Fruit fly (Drosophila melanogaster) whole organism, embryonic: ENCODE results near the gene CG34056.

Source experiments
- B-H1 ChIP-seq: fragments of 200-800 bp; sonication (Bioruptor generic); IDR thresholded peaks from 3 replicates; pipeline ENCODE4 v1.3.6; 2022; ENCODE audit warnings: missing biosample characterization, missing genetic modification characterization
- C15 ChIP-seq: fragments of 200-800 bp; sonication (Bioruptor generic); IDR thresholded peaks from 3 replicates; pipeline ENCODE4 v1.3.6; 2022; ENCODE audit warnings: missing biosample characterization, missing genetic modification characterization
- CG1024 ChIP-seq: fragments of 200-800 bp; sonication (Bioruptor generic); IDR thresholded peaks from 2 replicates; pipeline ENCODE4 v1.3.6; 2022; ENCODE audit warnings: missing biosample characterization, missing genetic modification characterization
- CG10565 ChIP-seq: fragments of 200-800 bp; sonication (Bioruptor generic); optimal IDR thresholded peaks from 3 replicates; lab custom pipeline; 2016; ENCODE audit warnings: missing biosample characterization, mild to moderate bottlenecking, missing genetic modification characterization
- CG11456 ChIP-seq: fragments of 200-800 bp; sonication (Bioruptor generic); IDR thresholded peaks from 3 replicates; pipeline ENCODE4 v1.3.6; 2022; ENCODE audit warnings: missing biosample characterization, missing genetic modification characterization
- CG11723 ChIP-seq: fragments of 200-800 bp; sonication (Bioruptor generic); optimal IDR thresholded peaks from 2 replicates; lab custom pipeline; 2017; ENCODE audit warnings: missing biosample characterization, mild to moderate bottlenecking, missing genetic modification characterization
- CG12104 ChIP-seq: fragments of 200-800 bp; sonication (Bioruptor generic); optimal IDR thresholded peaks from 3 replicates; lab custom pipeline; 2016; ENCODE audit warnings: missing biosample characterization, missing genetic modification characterization
- CG13624 ChIP-seq: fragments of 200-800 bp; sonication (Bioruptor generic); optimal IDR thresholded peaks from 2 replicates; lab custom pipeline; 2016; ENCODE audit warnings: missing biosample characterization, missing genetic modification characterization
- CG13775 ChIP-seq: fragments of 200-800 bp; sonication (Bioruptor generic); optimal IDR thresholded peaks from 3 replicates; lab custom pipeline; 2017; ENCODE audit warnings: missing biosample characterization, mild to moderate bottlenecking, missing genetic modification characterization
- CG14014 ChIP-seq: fragments of 200-800 bp; sonication (Bioruptor generic); IDR thresholded peaks from 2 replicates; pipeline ENCODE4 v1.3.6; 2022; ENCODE audit warnings: missing biosample characterization, missing genetic modification characterization
- CG15073 ChIP-seq: fragments of 200-800 bp; sonication (Bioruptor generic); optimal IDR thresholded peaks from 2 replicates; lab custom pipeline; 2016; ENCODE audit warnings: missing biosample characterization, missing genetic modification characterization
- CG15479 ChIP-seq: fragments of 200-800 bp; sonication (Bioruptor generic); optimal IDR thresholded peaks from 3 replicates; lab custom pipeline; 2019; ENCODE audit warnings: missing biosample characterization, mild to moderate bottlenecking, missing genetic modification characterization, moderate library complexity
- CG3838 ChIP-seq: fragments of 200-800 bp; sonication (Bioruptor generic); optimal IDR thresholded peaks from 3 replicates; lab custom pipeline; 2016; ENCODE audit warnings: missing biosample characterization, missing genetic modification characterization
- CG3995 ChIP-seq: fragments of 200-800 bp; sonication (Bioruptor generic); optimal IDR thresholded peaks from 3 replicates; lab custom pipeline; 2016; ENCODE audit warnings: missing biosample characterization, missing genetic modification characterization
- CG43689 ChIP-seq: fragments of 200-800 bp; sonication (Bioruptor generic); IDR thresholded peaks from 2 replicates; pipeline ENCODE4 v1.3.6; 2022; ENCODE audit warnings: missing biosample characterization, missing genetic modification characterization
- CG4820 ChIP-seq: fragments of 200-800 bp; sonication (Bioruptor generic); optimal IDR thresholded peaks from 3 replicates; lab custom pipeline; 2016; ENCODE audit warnings: missing biosample characterization, missing genetic modification characterization
- CG6175 ChIP-seq: fragments of 200-800 bp; sonication (Bioruptor generic); IDR thresholded peaks from 3 replicates; pipeline ENCODE4 v1.3.6; 2022; ENCODE audit warnings: missing biosample characterization, missing genetic modification characterization
- CG6272 ChIP-seq: fragments of 200-800 bp; sonication (Bioruptor generic); IDR thresholded peaks from 2 replicates; pipeline ENCODE4 v1.3.6; 2022; ENCODE audit warnings: missing biosample characterization, missing genetic modification characterization
- CG7786 ChIP-seq: fragments of 200-800 bp; sonication (Bioruptor generic); optimal IDR thresholded peaks from 2 replicates; lab custom pipeline; 2016; ENCODE audit warnings: missing biosample characterization, missing genetic modification characterization
- CG9437 ChIP-seq: fragments of 200-800 bp; sonication (Bioruptor generic); optimal IDR thresholded peaks from 2 replicates; lab custom pipeline; 2018; ENCODE audit warnings: missing biosample characterization, mild to moderate bottlenecking, missing genetic modification characterization
- CG9932 ChIP-seq: fragments of 200-800 bp; sonication (Bioruptor generic); IDR thresholded peaks from 2 replicates; pipeline ENCODE4 v1.3.6; 2022; ENCODE audit warnings: missing biosample characterization, missing genetic modification characterization
- CHES-1-like ChIP-seq: fragments of 200-800 bp; sonication (Bioruptor generic); optimal IDR thresholded peaks from 2 replicates; lab custom pipeline; 2016; ENCODE audit warnings: missing biosample characterization, missing genetic modification characterization
- D19B ChIP-seq: fragments of 200-800 bp; sonication (Bioruptor generic); optimal IDR thresholded peaks from 2 replicates; lab custom pipeline; 2017; ENCODE audit warnings: missing biosample characterization, mild to moderate bottlenecking, missing genetic modification characterization
- Deaf1 ChIP-seq: fragments of 200-800 bp; optimal IDR thresholded peaks from 3 replicates; lab custom pipeline; 2019; ENCODE audit warnings: missing biosample characterization, mild to moderate bottlenecking, missing genetic modification characterization, moderate library complexity
- Dek ChIP-seq: fragments of 200-800 bp; sonication (Bioruptor generic); optimal IDR thresholded peaks from 3 replicates; lab custom pipeline; 2019; ENCODE audit warnings: missing biosample characterization, mild to moderate bottlenecking, missing genetic modification characterization, moderate library complexity
- Dip2 ChIP-seq: fragments of 200-800 bp; sonication (Bioruptor generic); IDR thresholded peaks from 2 replicates; pipeline ENCODE4 v1.3.6; 2022; ENCODE audit warnings: missing biosample characterization, missing genetic modification characterization
- Hr51 ChIP-seq, 2 experiments: fragments of 200-800 bp; sonication (Bioruptor generic); optimal IDR thresholded peaks; 2 replicates in 1 of 2; 3 replicates in 1 of 2; lab custom pipeline; 2016 to 2018; ENCODE audit warnings: missing biosample characterization in 2 of 2, missing genetic modification characterization in 2 of 2, mild to moderate bottlenecking in 1 of 2, moderate library complexity in 1 of 2
- Lim3 ChIP-seq: fragments of 200-800 bp; sonication (Bioruptor generic); IDR thresholded peaks from 2 replicates; pipeline ENCODE4 v1.3.6; 2022; ENCODE audit warnings: missing biosample characterization, missing genetic modification characterization
- NFAT ChIP-seq: fragments of 200-800 bp; sonication (Bioruptor generic); IDR thresholded peaks from 2 replicates; pipeline ENCODE4 v1.3.6; 2022; ENCODE audit warnings: missing biosample characterization, missing genetic modification characterization
- Rx ChIP-seq: fragments of 200-800 bp; sonication (Bioruptor generic); IDR thresholded peaks from 2 replicates; pipeline ENCODE4 v1.3.6; 2022; ENCODE audit warnings: missing biosample characterization, missing genetic modification characterization
- Xbp1 ChIP-seq: fragments of 200-800 bp; sonication (Bioruptor generic); optimal IDR thresholded peaks from 3 replicates; lab custom pipeline; 2016; ENCODE audit warnings: missing biosample characterization, mild to moderate bottlenecking, missing genetic modification characterization
- bab2 ChIP-seq: fragments of 200-800 bp; sonication (Bioruptor generic); optimal IDR thresholded peaks from 2 replicates; lab custom pipeline; 2016; ENCODE audit warnings: missing biosample characterization, missing genetic modification characterization
- croc ChIP-seq: fragments of 200-800 bp; sonication (Bioruptor generic); conservative IDR thresholded peaks from 3 replicates; pipeline ENCODE4 v1.3.6; 2022; ENCODE audit warnings: missing biosample characterization, missing genetic modification characterization
- crol ChIP-seq: fragments of 200-800 bp; sonication (Bioruptor generic); IDR thresholded peaks from 2 replicates; pipeline ENCODE4 v1.3.6; 2022; ENCODE audit warnings: missing biosample characterization, missing genetic modification characterization
- dan ChIP-seq: fragments of 200-800 bp; sonication (Bioruptor generic); IDR thresholded peaks from 2 replicates; pipeline ENCODE4 v1.3.6; 2022; ENCODE audit warnings: missing biosample characterization, missing genetic modification characterization
- dpn ChIP-seq, 2 experiments: fragments of 200-800 bp; sonication (Bioruptor generic); optimal IDR thresholded peaks; 3 replicates each; lab custom pipeline; 2016; ENCODE audit warnings: missing biosample characterization in 2 of 2, missing genetic modification characterization in 2 of 2
- dysf ChIP-seq: fragments of 200-800 bp; sonication (Bioruptor generic); IDR thresholded peaks from 3 replicates; pipeline ENCODE4 v1.3.6; 2022; ENCODE audit warnings: missing biosample characterization, missing genetic modification characterization
- emc ChIP-seq: fragments of 200-800 bp; sonication (Bioruptor generic); optimal IDR thresholded peaks from 2 replicates; lab custom pipeline; 2016; ENCODE audit warnings: missing biosample characterization, missing genetic modification characterization
- ewg ChIP-seq: fragments of 200-800 bp; sonication (Bioruptor generic); optimal IDR thresholded peaks from 3 replicates; lab custom pipeline; 2017; ENCODE audit warnings: mild to moderate bottlenecking, missing biosample characterization, missing genetic modification reagents, missing genetic modification characterization
- insv ChIP-seq, 2 experiments: fragments of 200-800 bp; sonication (Bioruptor generic); optimal IDR thresholded peaks; 3 replicates each; lab custom pipeline; 2016 to 2018; ENCODE audit warnings: missing biosample characterization in 2 of 2, missing genetic modification characterization in 2 of 2
- jing ChIP-seq: fragments of 200-800 bp; sonication (Bioruptor generic); optimal IDR thresholded peaks from 2 replicates; lab custom pipeline; 2018; ENCODE audit warnings: missing biosample characterization, mild to moderate bottlenecking, missing genetic modification characterization
- lab ChIP-seq: fragments of 200-800 bp; sonication (Bioruptor generic); optimal IDR thresholded peaks from 3 replicates; lab custom pipeline; 2017; ENCODE audit warnings: missing biosample characterization, missing genetic modification characterization, mild to moderate bottlenecking, moderate library complexity, missing genetic modification reagents
- luna ChIP-seq: fragments of 200-800 bp; sonication (Bioruptor generic); optimal IDR thresholded peaks from 2 replicates; lab custom pipeline; 2016; ENCODE audit warnings: missing biosample characterization, missing genetic modification characterization
- otp ChIP-seq: fragments of 200-800 bp; sonication (Bioruptor generic); IDR thresholded peaks from 3 replicates; pipeline ENCODE4, ENCODE4 v1.3.6; 2022; ENCODE audit warnings: missing biosample characterization, missing genetic modification characterization
- pan ChIP-seq, 4 experiments: fragments of >200 bp in 3 of 4; fragments of 200-800 bp in 1 of 4; sonication (Bioruptor generic) in 1 of 4; optimal IDR thresholded peaks in 3 of 4; IDR thresholded peaks in 1 of 4; 2 replicates each; pipeline versions ENCODE4 v1.3.6 to Lab custom; 2017 to 2022; ENCODE audit warnings: missing biosample characterization in 2 of 4, missing genetic modification characterization in 2 of 4, mixed read lengths in 1 of 4
- rib ChIP-seq: fragments of 200-800 bp; sonication (Bioruptor generic); IDR thresholded peaks from 2 replicates; pipeline ENCODE4 v1.3.6; 2022; ENCODE audit warnings: missing biosample characterization, missing genetic modification characterization
- tgo ChIP-seq: fragments of 200-800 bp; sonication (Bioruptor generic); IDR thresholded peaks from 3 replicates; pipeline ENCODE4 v1.3.6; 2022; ENCODE audit warnings: missing biosample characterization, missing genetic modification characterization
- trh ChIP-seq: fragments of 200-800 bp; sonication (Bioruptor generic); optimal IDR thresholded peaks from 2 replicates; lab custom pipeline; 2016; ENCODE audit warnings: missing biosample characterization, missing genetic modification characterization
- wek ChIP-seq: fragments of 200-800 bp; sonication (Bioruptor generic); optimal IDR thresholded peaks from 3 replicates; lab custom pipeline; 2018; ENCODE audit warnings: missing biosample characterization, mild to moderate bottlenecking, missing genetic modification characterization, moderate library complexity
- z ChIP-seq: fragments of 200-800 bp; sonication (Bioruptor generic); IDR thresholded peaks from 3 replicates; pipeline ENCODE4 v1.3.6; 2022; ENCODE audit warnings: missing biosample characterization, missing genetic modification characterization
- zen ChIP-seq: fragments of 200-800 bp; sonication (Bioruptor generic); optimal IDR thresholded peaks from 3 replicates; lab custom pipeline; 2018; ENCODE audit warnings: missing biosample characterization, mild to moderate bottlenecking, missing genetic modification characterization, moderate library complexity
- zfh2 ChIP-seq: fragments of 200-800 bp; sonication (Bioruptor generic); optimal IDR thresholded peaks from 2 replicates; lab custom pipeline; 2016; ENCODE audit warnings: missing biosample characterization, missing genetic modification characterization

Gene CG34056

DNA sequence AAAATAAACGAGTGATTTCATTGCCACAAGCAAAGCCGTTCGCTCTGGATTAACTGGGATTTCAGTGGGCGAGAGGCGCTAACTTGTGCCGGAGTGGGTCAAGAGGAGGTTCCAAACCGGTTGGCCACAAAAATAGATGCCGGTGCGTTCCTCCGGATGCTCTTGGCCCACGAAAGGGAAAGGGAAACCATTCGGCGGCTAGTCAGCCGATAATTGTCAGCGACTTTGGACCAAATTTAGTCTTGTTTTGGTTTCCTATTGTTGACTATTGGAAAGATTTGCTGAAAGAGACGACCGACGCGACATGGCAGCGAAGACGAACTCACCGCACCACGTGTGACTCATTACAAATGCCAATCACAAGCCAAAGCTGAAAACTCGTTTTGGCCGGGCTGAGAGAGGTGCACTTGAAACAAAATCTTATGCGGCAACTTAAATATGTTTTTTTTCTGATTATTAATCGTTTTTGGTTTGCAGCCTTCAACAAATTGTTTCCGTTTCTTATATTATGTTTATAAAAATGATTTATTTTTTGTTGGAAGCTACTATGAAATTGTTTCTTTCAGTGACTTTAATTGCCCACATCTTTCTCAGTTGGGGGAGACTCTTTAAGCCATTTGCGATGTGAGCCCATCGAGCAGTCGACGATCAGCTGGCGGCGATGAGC, at the start of gene CG34056 (continued):
- TF ChIP-seq bab2 (peak; percentile 76), B-H1 (GFP tag; lab: Robert Waterston, UW) (peak; percentile 93), CG15073 (no peak), Xbp1 (GFP tag; lab: Kevin White, UChicago) (peak; percentile 90), z (peak; percentile 69; the same call in 2 of the 3 replicates), CG10565 (peak; percentile 58), Hr51 (GFP tag; optimal IDR thresholded peaks at IDR 0.05; lab: Kevin White, UChicago) (peak; percentile 47 to 92), trh (GFP tag; lab: Kevin White, UChicago) (peak; percentile 63), CG13624 (GFP tag; lab: Kevin White, UChicago) (peak; percentile 84), CG6272 (GFP tag; lab: Robert Waterston, UW) (peak; percentile 90), dpn (GFP tag; optimal IDR thresholded peaks at IDR 0.05; lab: Kevin White, UChicago) (peak; percentile 90 to 94), CG3995 (peak; percentile 68), CG14014 (GFP tag; lab: Robert Waterston, UW) (peak; percentile 95), CG3838 (GFP tag; lab: Kevin White, UChicago) (peak; percentile 62), NFAT (peak; percentile 95), CG43689 (GFP tag; lab: Robert Waterston, UW) (peak; percentile 82), CHES-1-like (GFP tag; lab: Kevin White, UChicago) (peak; percentile 28), ewg (peak; percentile 75), C15 (peak; percentile 82), Deaf1 (tag; lab: Kevin White, UChicago) (peak; percentile 78), croc (GFP tag; lab: Robert Waterston, UW) (peak; percentile 83), zen (tag; lab: Kevin White, UChicago) (peak; percentile 88), CG6175 (GFP tag; lab: Robert Waterston, UW) (peak; percentile 89), CG9932 (GFP tag; lab: Robert Waterston, UW) (peak; percentile 92), D19B (GFP tag; lab: Kevin White, UChicago) (peak; percentile 74), rib (GFP tag; lab: Robert Waterston, UW) (peak; percentile 95), tgo (peak; percentile 96), Lim3 (GFP tag; lab: Robert Waterston, UW) (peak; percentile 73; the same call in 1 of the 2 replicates), pan (optimal IDR thresholded peaks at IDR 0.05; lab: Kevin White, UChicago) (no peak), pan (GFP tag; optimal IDR thresholded peaks at IDR 0.05 in 1 of 2, IDR thresholded peaks at IDR 0.05 in 1 of 2) (peak in 1 of 2 experiments; percentile 97), lab (GFP tag; lab: Kevin White, UChicago) (peak; percentile 96), CG4820 (GFP tag; lab: Kevin White, UChicago) (peak; percentile 94), CG1024 (GFP tag; lab: Robert Waterston, UW) (peak; percentile 92), CG15479 (GFP tag; lab: Kevin White, UChicago) (no peak), CG11723 (GFP tag; lab: Kevin White, UChicago) (peak; percentile 70), insv (GFP tag; optimal IDR thresholded peaks at IDR 0.05; lab: Kevin White, UChicago) (no peak), emc (peak; percentile 66), CG13775 (peak; percentile 68), CG11456 (peak; percentile 95)

DNA sequence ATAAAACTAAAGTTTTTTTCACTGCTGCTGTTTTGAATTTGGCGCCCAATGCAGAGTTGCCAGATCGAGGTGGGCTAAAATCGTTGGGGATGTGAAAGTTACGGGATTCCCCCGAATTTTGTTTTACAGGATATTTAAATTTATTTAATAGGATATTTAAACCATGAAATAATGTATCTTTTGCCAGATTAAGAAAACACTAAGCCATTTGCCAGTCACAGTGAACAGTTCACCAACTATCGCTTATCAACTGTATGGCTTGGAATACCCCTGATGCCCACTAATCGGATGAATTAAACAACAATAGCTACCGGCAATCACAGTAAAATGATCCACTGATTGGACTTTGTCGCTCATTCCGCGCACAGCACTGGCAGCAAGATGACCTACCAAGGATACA, 44.7 kb upstream of the CG34056 start, which contains the start of gene Dci:
Gene Dci, plus strand, starts transcription at position 286 of the 400 bp plus-strand sequence.
- TF ChIP-seq jing (GFP tag; lab: Kevin White, UChicago), result peak; percentile 52
- TF ChIP-seq Dek (tag; lab: Kevin White, UChicago), result peak; percentile 16
- no peak for TF ChIP-seq luna (GFP tag; lab: Kevin White, UChicago)
- TF ChIP-seq crol (GFP tag; lab: Robert Waterston, UW), result no peak
- TF ChIP-seq CG12104 (GFP tag; lab: Kevin White, UChicago), result peak; percentile 48
- TF ChIP-seq dysf (GFP tag; lab: Robert Waterston, UW), result peak; percentile 59
- TF ChIP-seq rib (GFP tag; lab: Robert Waterston, UW), result 0 out of 2 replicates have a peak, but pooled peaks have one; percentile 10
- peak; percentile 68 for TF ChIP-seq zfh2 (GFP tag; lab: Kevin White, UChicago)
- 0 out of 2 replicates have a peak, but pooled peaks have one; percentile 43 for TF ChIP-seq dan (GFP tag; lab: Robert Waterston, UW)
- peak; percentile 78 for TF ChIP-seq Rx (GFP tag; lab: Robert Waterston, UW)
- peak; percentile 19 for TF ChIP-seq CG9437 (GFP tag; lab: Kevin White, UChicago)
- TF ChIP-seq CG7786 (GFP tag; lab: Kevin White, UChicago), result peak; percentile 66
- TF ChIP-seq wek (GFP tag; lab: Kevin White, UChicago), result peak; percentile 97
- peak; percentile 48; the same call in 1 of the 3 replicates for TF ChIP-seq otp (GFP tag; lab: Robert Waterston, UW)
- TF ChIP-seq Dip2 (GFP tag; lab: Robert Waterston, UW), result no peak
